Worm (Caenorhabditis elegans) whole organism, L3 larva: ENCODE results near the gene islo-1.

Source experiments
- ZK546.5 ChIP-seq: sonication (generic microtip); optimal IDR thresholded peaks from 2 replicates; lab custom pipeline; 2017; ENCODE audit warnings: missing biosample characterization, missing genetic modification characterization
- aly-2 ChIP-seq: fragments of 150-350 bp; optimal IDR thresholded peaks from 2 replicates; lab custom pipeline; 2014; ENCODE audit warnings: missing biosample characterization, missing genetic modification characterization
- ama-1 ChIP-seq: fragments of 150-350 bp; optimal IDR thresholded peaks from 2 replicates; lab custom pipeline; 2018
- ceh-16 ChIP-seq: sonication (generic microtip); optimal IDR thresholded peaks from 2 replicates; lab custom pipeline; 2017; ENCODE audit warnings: missing biosample characterization, missing genetic modification characterization
- ceh-28 ChIP-seq: fragments of 150-350 bp; optimal IDR thresholded peaks from 2 replicates; lab custom pipeline; 2014; ENCODE audit warnings: missing biosample characterization, missing genetic modification reagents, missing genetic modification characterization
- ceh-9 ChIP-seq: sonication (generic microtip); optimal IDR thresholded peaks from 2 replicates; lab custom pipeline; 2018; ENCODE audit warnings: missing biosample characterization, missing genetic modification characterization
- daf-12 ChIP-seq: fragments of 150-350 bp; optimal IDR thresholded peaks from 2 replicates; lab custom pipeline; 2014; ENCODE audit warnings: missing biosample characterization, missing genetic modification reagents, missing genetic modification characterization
- egl-5 ChIP-seq: fragments of 150-350 bp; optimal IDR thresholded peaks from 2 replicates; lab custom pipeline; 2017; ENCODE audit warnings: missing biosample characterization, missing genetic modification reagents, missing genetic modification characterization, inconsistent platforms
- elt-1 ChIP-seq: fragments of 150-350 bp; optimal IDR thresholded peaks from 2 replicates; lab custom pipeline; 2014; ENCODE audit warnings: missing biosample characterization, missing genetic modification characterization
- elt-2 ChIP-seq: sonication (generic microtip); optimal IDR thresholded peaks from 2 replicates; lab custom pipeline; 2016; ENCODE audit warnings: missing genetic modification reagents, mild to moderate bottlenecking, missing genetic modification characterization, missing compliant biosample characterization
- elt-3 ChIP-seq, 3 experiments: fragments of 150-350 bp in 1 of 3; sonication (generic microtip) in 2 of 3; optimal IDR thresholded peaks; 2 replicates in 2 of 3; 4 replicates in 1 of 3; lab custom pipeline; 2014 to 2017; ENCODE audit warnings: missing biosample characterization in 3 of 3, missing genetic modification characterization in 3 of 3
- eor-1 ChIP-seq, 2 experiments: fragments of 150-350 bp; optimal IDR thresholded peaks; 2 replicates each; lab custom pipeline; 2014 to 2018; ENCODE audit warnings: missing biosample characterization in 2 of 2, missing genetic modification characterization in 2 of 2
- fkh-2 ChIP-seq: fragments of 150-350 bp; optimal IDR thresholded peaks from 2 replicates; lab custom pipeline; 2014; ENCODE audit warnings: missing biosample characterization, missing genetic modification reagents, missing genetic modification characterization
- fos-1 ChIP-seq: fragments of 150-350 bp; optimal IDR thresholded peaks from 2 replicates; lab custom pipeline; 2014; ENCODE audit warnings: missing biosample characterization, missing genetic modification characterization
- hmg-11 ChIP-seq: sonication (generic microtip); optimal IDR thresholded peaks from 2 replicates; lab custom pipeline; 2016; ENCODE audit warnings: missing genetic modification characterization, missing compliant biosample characterization
- lin-15B ChIP-seq: fragments of 150-350 bp; optimal IDR thresholded peaks from 2 replicates; lab custom pipeline; 2014; ENCODE audit warnings: missing biosample characterization, missing genetic modification characterization
- lin-39 ChIP-seq: fragments of 150-350 bp; optimal IDR thresholded peaks from 2 replicates; lab custom pipeline; 2018; ENCODE audit warnings: missing biosample characterization, missing genetic modification reagents, missing genetic modification characterization
- lsy-12 ChIP-seq: sonication (generic microtip); optimal IDR thresholded peaks from 2 replicates; lab custom pipeline; 2016; ENCODE audit warnings: mild to moderate bottlenecking, missing genetic modification characterization, missing compliant biosample characterization
- mml-1 ChIP-seq: fragments of 150-350 bp; sonication (generic microtip); optimal IDR thresholded peaks from 3 replicates; lab custom pipeline; 2014; ENCODE audit warnings: missing biosample characterization, missing genetic modification characterization
- nfya-1 ChIP-seq: sonication (generic microtip); optimal IDR thresholded peaks from 2 replicates; lab custom pipeline; 2017; ENCODE audit warnings: missing genetic modification characterization, mild to moderate bottlenecking, missing compliant biosample characterization, antibody characterized with exemption, moderate library complexity; ENCODE audit not compliant: insufficient read depth
- nhr-12 ChIP-seq: fragments of 150-350 bp; optimal IDR thresholded peaks from 2 replicates; lab custom pipeline; 2014; ENCODE audit warnings: missing biosample characterization, missing genetic modification characterization
- nhr-23 ChIP-seq: fragments of 150-350 bp; optimal IDR thresholded peaks from 2 replicates; lab custom pipeline; 2014; ENCODE audit warnings: missing biosample characterization, missing genetic modification reagents, missing genetic modification characterization
- nhr-25 ChIP-seq: sonication (generic microtip); optimal IDR thresholded peaks from 2 replicates; lab custom pipeline; 2017; ENCODE audit warnings: missing biosample characterization, missing genetic modification characterization
- nhr-28 ChIP-seq: fragments of 150-350 bp; optimal IDR thresholded peaks from 2 replicates; lab custom pipeline; 2014; ENCODE audit warnings: missing biosample characterization, missing genetic modification characterization
- nhr-67 ChIP-seq: fragments of 150-350 bp; optimal IDR thresholded peaks from 2 replicates; lab custom pipeline; 2014; ENCODE audit warnings: missing biosample characterization, missing genetic modification characterization
- nhr-76 ChIP-seq: fragments of 150-350 bp; sonication (generic microtip); optimal IDR thresholded peaks from 5 replicates; lab custom pipeline; 2014; ENCODE audit warnings: missing biosample characterization, missing genetic modification characterization
- nhr-77 ChIP-seq: fragments of 150-350 bp; optimal IDR thresholded peaks from 2 replicates; lab custom pipeline; 2014; ENCODE audit warnings: missing biosample characterization, missing genetic modification characterization
- pha-4 ChIP-seq: fragments of 150-350 bp; optimal IDR thresholded peaks from 2 replicates; lab custom pipeline; 2014; ENCODE audit warnings: missing biosample characterization, missing genetic modification reagents, missing genetic modification characterization
- snpc-4 ChIP-seq: fragments of 150-350 bp; optimal IDR thresholded peaks from 2 replicates; lab custom pipeline; 2014; ENCODE audit warnings: missing biosample characterization, missing genetic modification characterization
- unc-62 ChIP-seq: fragments of 150-350 bp; sonication (generic microtip); optimal IDR thresholded peaks from 4 replicates; lab custom pipeline; 2014; ENCODE audit warnings: missing biosample characterization, missing genetic modification reagents, missing genetic modification characterization
- zag-1 ChIP-seq: fragments of 150-350 bp; optimal IDR thresholded peaks from 2 replicates; lab custom pipeline; 2014; ENCODE audit warnings: missing biosample characterization, missing genetic modification characterization
- ztf-4 ChIP-seq: fragments of 150-350 bp; optimal IDR thresholded peaks from 2 replicates; lab custom pipeline; 2014; ENCODE audit warnings: missing biosample characterization, missing genetic modification characterization

The islo-1 gene

DNA sequence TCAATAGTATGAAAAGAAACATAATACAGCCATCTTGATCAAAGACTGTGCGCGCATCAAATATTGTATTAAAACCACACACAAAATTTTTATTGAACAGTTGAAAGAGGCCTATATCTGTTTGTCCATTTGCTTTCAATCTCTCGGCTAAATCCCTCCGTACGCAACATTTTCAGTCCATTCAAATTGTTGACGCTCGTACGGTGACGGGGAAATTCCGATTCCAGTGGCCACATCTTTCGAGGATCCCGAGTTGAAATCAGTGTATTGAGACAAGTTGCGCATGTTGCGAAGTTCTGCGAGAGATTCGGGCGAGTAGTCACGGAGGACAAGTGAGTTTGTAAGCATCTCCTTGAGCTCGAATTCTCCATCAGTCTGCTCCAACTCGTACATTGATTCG lies 28.3 kb downstream of the islo-1 start:
- TF ChIP-seq ama-1 (lab: Kevin White, UChicago), result no peak
- TF ChIP-seq zag-1 (tag; lab: Kevin White, UChicago), result no peak
- TF ChIP-seq lin-15B (tag; lab: Kevin White, UChicago), result no peak
- no peak for TF ChIP-seq fkh-2 (tag; lab: Kevin White, UChicago)
- TF ChIP-seq ceh-28 (tag; lab: Kevin White, UChicago), result no peak
- no peak for TF ChIP-seq pha-4 (tag; lab: Kevin White, UChicago)
- TF ChIP-seq lin-39, result no peak
- no peak for TF ChIP-seq nhr-67 (tag; lab: Kevin White, UChicago)
- no peak for TF ChIP-seq eor-1 (tag; optimal IDR thresholded peaks at IDR 0.05; lab: Kevin White, UChicago)
- no peak for TF ChIP-seq fos-1 (tag; lab: Kevin White, UChicago)
- TF ChIP-seq hmg-11, result no peak
- TF ChIP-seq, all 47 proteins: peak for 0

DNA sequence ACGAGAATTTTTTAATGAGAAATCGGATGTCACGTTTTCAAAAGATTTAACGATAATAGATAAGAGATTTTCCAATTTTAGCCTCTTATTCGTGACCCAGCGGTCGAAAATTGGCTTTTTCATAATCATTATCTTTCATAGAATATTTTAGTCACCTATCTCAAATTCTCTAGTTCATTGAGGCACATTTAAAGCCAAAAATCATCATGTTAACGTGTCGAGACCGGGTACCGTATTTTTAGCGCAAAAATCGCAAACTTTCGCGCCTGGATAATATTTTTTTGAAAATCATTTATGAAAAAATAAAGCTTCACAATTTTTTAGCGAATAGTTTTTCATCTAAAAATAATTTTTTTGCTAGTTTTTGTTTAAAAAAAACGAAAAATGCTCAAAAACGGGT lies 29.8 kb downstream of the islo-1 start, which contains the start of gene B0218.7:
B0218.7 (minus strand) TSS at position 101 of the 400 bp plus-strand sequence.
- TF ChIP-seq ceh-28 (tag; lab: Kevin White, UChicago) (no peak), ama-1 (lab: Kevin White, UChicago) (no peak), lin-39 (no peak), ceh-16 (tag; lab: Kevin White, UChicago) (no peak), lin-15B (tag; lab: Kevin White, UChicago) (no peak), nhr-12 (no peak), nhr-77 (tag; lab: Kevin White, UChicago) (no peak), elt-1 (no peak), fos-1 (tag; lab: Kevin White, UChicago) (no peak), eor-1 (tag; optimal IDR thresholded peaks at IDR 0.05; lab: Kevin White, UChicago) (no peak)

DNA sequence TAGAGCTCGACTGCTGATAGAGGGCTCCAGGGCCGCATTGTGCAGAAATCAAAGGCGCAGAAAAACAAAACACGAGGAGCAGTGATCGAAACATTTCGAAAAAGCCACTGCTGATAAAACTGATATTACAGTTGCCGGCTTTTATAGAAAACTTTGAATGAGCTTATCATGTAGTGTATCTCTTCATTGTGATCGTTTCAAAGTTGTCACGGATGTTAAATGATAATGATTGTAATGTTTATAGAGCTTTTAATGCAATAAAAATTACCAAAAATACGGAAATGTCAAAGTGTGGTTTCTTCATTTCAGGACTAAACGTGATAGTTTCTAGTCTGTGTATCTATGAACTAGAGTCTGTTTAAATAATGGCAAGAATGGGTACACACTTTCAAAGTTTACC lies 32.5 kb downstream of the islo-1 start, which contains the start of gene clec-52:
clec-52 (minus strand) TSS at position 101 of the 400 bp plus-strand sequence.
- peak; percentile 23 for TF ChIP-seq elt-2
- no peak for TF ChIP-seq ztf-4 (tag; lab: Kevin White, UChicago)
- TF ChIP-seq, all 47 proteins: peak for 1

DNA sequence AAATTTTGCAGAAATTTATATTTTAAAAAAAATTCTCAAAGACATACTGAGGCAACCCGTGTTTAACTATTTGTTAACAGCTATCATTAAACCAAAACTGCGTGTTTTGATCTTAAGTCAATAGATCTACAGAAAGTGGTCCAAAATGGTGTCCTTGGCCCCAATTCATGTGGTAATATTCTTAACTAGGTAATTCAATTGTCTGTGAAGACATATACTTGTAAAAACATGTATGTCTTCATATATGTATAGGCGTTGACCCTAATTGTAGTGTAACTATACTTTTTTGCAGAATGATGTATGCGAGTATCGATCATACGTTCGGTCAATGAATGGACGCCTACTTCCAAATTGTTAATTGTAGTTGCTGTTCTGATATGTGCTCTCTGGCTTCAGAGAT lies 33.5 kb downstream of the islo-1 start, which contains the start of gene C07G1.15:
C07G1.15 (plus strand) TSS at position 301 of the 400 bp plus-strand sequence.
- TF ChIP-seq nhr-67 (tag; lab: Kevin White, UChicago) (no peak), mml-1 (tag; lab: Kevin White, UChicago) (no peak), fkh-2 (tag; lab: Kevin White, UChicago) (no peak), unc-62 (GFP tag; lab: Kevin White, UChicago) (no peak)

DNA sequence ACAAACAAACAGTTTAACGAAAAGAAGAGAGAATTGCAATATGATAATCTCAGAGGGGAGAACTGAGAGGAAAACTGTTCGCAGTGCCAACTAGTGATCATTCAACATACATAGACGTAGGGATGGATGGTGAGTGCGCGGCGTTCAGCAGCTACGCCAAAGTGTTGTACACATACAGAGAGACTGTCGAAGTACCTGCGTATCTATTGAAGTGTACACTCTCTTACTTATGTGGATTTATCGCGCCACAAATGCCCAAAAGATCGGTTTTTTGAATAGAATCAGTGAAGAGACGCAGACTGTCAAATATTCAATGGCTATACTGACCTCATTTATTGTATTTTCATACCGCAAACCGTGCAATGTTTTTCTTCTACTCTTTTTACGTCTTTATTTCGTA lies 34.1 kb downstream of the islo-1 start:
- no peak for TF ChIP-seq hmg-11
- TF ChIP-seq snpc-4 (tag; lab: Kevin White, UChicago), result no peak
- TF ChIP-seq ZK546.5 (tag; lab: Kevin White, UChicago), result no peak
- TF ChIP-seq nfya-1 (tag; lab: Kevin White, UChicago), result no peak
- TF ChIP-seq nhr-25 (tag; lab: Kevin White, UChicago), result peak; percentile 79
- TF ChIP-seq lsy-12 (tag; lab: Kevin White, UChicago), result no peak
- TF ChIP-seq lin-39, result no peak
- no peak for TF ChIP-seq elt-3 (tag; optimal IDR thresholded peaks at IDR 0.05; lab: Kevin White, UChicago)
- TF ChIP-seq aly-2 (tag; lab: Kevin White, UChicago), result no peak
- peak; percentile 89 for TF ChIP-seq pha-4 (tag; lab: Kevin White, UChicago)
- TF ChIP-seq elt-1, result no peak
- TF ChIP-seq ceh-28 (tag; lab: Kevin White, UChicago), result peak; percentile 62
- no peak for TF ChIP-seq mml-1 (tag; lab: Kevin White, UChicago)
- TF ChIP-seq ceh-16 (tag; lab: Kevin White, UChicago), result no peak
- TF ChIP-seq daf-12 (tag; lab: Kevin White, UChicago), result no peak
- no peak for TF ChIP-seq eor-1 (tag; optimal IDR thresholded peaks at IDR 0.05; lab: Kevin White, UChicago)
- no peak for TF ChIP-seq nhr-28 (tag; lab: Kevin White, UChicago)
- peak; percentile 90 for TF ChIP-seq nhr-23 (tag; lab: Kevin White, UChicago)
- TF ChIP-seq fos-1 (tag; lab: Kevin White, UChicago), result no peak
- TF ChIP-seq nhr-76 (tag; lab: Kevin White, UChicago), result no peak
- no peak for TF ChIP-seq zag-1 (tag; lab: Kevin White, UChicago)
- TF ChIP-seq, all 47 proteins: peak for 4

DNA sequence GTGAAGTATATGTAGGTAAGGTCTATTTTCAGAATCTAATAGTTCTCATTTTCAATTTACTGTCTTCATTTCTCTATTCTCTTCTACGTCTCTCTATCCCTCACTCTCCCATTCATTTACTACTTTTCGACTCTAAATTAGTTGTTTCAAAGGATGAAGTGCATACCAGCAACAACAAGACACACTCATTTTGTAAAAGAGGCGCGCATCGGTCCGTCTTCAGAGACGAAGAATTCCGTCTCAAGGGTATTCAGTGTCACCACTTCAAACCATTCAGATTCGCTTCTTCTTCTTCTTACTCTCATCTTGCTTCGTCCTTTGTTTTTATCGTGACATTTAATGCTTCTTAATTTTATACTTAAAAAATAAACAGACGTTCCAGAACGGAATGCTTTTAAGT lies 35.2 kb downstream of the islo-1 start:
- TF ChIP-seq nhr-25 (tag; lab: Kevin White, UChicago), result peak; percentile 21
- no peak for TF ChIP-seq egl-5 (tag; lab: Kevin White, UChicago)
- TF ChIP-seq ceh-9, result no peak
- no peak for TF ChIP-seq hmg-11
- TF ChIP-seq, all 47 proteins: peak for 1
